Fruit fly (Drosophila melanogaster): ENCODE results near the gene Rpp14b.

DNA sequence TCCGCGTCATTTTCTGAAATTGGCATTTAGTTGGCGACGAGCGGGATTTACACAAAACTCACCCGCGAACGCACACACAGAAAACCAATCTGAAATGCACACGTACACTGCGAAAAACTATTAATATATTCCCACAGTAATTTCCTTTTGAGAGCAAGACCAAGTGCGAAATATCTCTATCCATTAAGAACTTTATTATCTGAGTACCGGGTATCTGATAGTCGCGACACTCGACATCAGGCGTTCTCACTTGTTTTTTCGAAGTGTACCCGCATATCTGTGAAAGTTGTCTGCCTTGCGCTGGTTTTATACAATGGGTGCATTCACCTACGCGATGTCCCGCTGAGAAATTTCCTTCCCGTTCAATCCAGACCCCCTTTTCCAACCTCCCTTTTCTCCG is 20.3 kb downstream of the Rpp14b start:
- TF ChIP-seq CG8478 (optimal IDR thresholded peaks at IDR 0.05) = no peak
- TF ChIP-seq CTCF (optimal IDR thresholded peaks at IDR 0.05) = no peak

All from S2 (cell line).